Worm (Caenorhabditis elegans) whole organism, L4 larva: ENCODE measurements around the gene icln-1.

ENCODE experiments used
- D1046.2 ChIP-seq: fragments of 200-800 bp; sonication (Bioruptor generic); IDR thresholded peaks from 2 replicates; pipeline ENCODE4 v1.3.6; 2022; ENCODE audit warnings: missing genetic modification characterization, missing compliant biosample characterization
- F44E2.7 ChIP-seq: fragments of 200-800 bp; sonication (Bioruptor generic); IDR thresholded peaks from 2 replicates; pipeline ENCODE4 v2.1.2; 2022; ENCODE audit warnings: missing genetic modification characterization, missing compliant biosample characterization
- F49E8.2 ChIP-seq: sonication (generic microtip); optimal IDR thresholded peaks from 2 replicates; lab custom pipeline; 2016; ENCODE audit warnings: missing compliant biosample characterization, mild to moderate bottlenecking, missing genetic modification characterization, borderline replicate concordance
- R02D3.7 ChIP-seq: fragments of 150-350 bp; sonication (generic microtip); optimal IDR thresholded peaks from 3 replicates; lab custom pipeline; 2014; ENCODE audit warnings: missing biosample characterization, missing genetic modification characterization
- T26A8.4 ChIP-seq: fragments of 200-800 bp; sonication (Bioruptor generic); IDR thresholded peaks from 2 replicates; pipeline ENCODE4 v1.3.6; 2022; ENCODE audit warnings: missing genetic modification characterization, missing compliant biosample characterization
- Y105C5A.15 ChIP-seq: fragments of 200-800 bp; sonication (Bioruptor generic); IDR thresholded peaks from 2 replicates; pipeline ENCODE4 v1.3.6; 2022; ENCODE audit warnings: missing genetic modification characterization, missing compliant biosample characterization
- aha-1 ChIP-seq: fragments of 150-350 bp; peaks from one replicate; lab custom pipeline; 2014; ENCODE audit warnings: missing biosample characterization, missing genetic modification characterization
- ama-1 ChIP-seq: fragments of 150-350 bp; optimal IDR thresholded peaks from 2 replicates; lab custom pipeline; 2014; ENCODE audit warnings: inconsistent platforms, mixed read lengths
- ceh-28 ChIP-seq: fragments of 150-350 bp; optimal IDR thresholded peaks from 2 replicates; lab custom pipeline; 2014; ENCODE audit warnings: missing biosample characterization, missing genetic modification reagents, missing genetic modification characterization
- ceh-32 ChIP-seq: sonication (generic microtip); optimal IDR thresholded peaks from 2 replicates; lab custom pipeline; 2016; ENCODE audit warnings: mild to moderate bottlenecking, missing genetic modification characterization, missing compliant biosample characterization; ENCODE audit not compliant: poor library complexity
- ces-1 ChIP-seq: fragments of 150-350 bp; sonication (generic microtip); optimal IDR thresholded peaks from 4 replicates; lab custom pipeline; 2014; ENCODE audit warnings: missing biosample characterization, missing genetic modification reagents, missing genetic modification characterization
- daf-12 ChIP-seq: fragments of 150-350 bp; optimal IDR thresholded peaks from 2 replicates; lab custom pipeline; 2014; ENCODE audit warnings: missing biosample characterization, missing genetic modification reagents, missing genetic modification characterization
- daf-16 ChIP-seq, 3 experiments: sonication (generic microtip); optimal IDR thresholded peaks; 2 replicates each; lab custom pipeline; 2016 to 2017; ENCODE audit warnings: missing genetic modification characterization in 3 of 3, missing genetic modification reagents in 3 of 3, mild to moderate bottlenecking in 2 of 3, missing compliant biosample characterization in 2 of 3, missing biosample characterization in 1 of 3, moderate library complexity in 1 of 3
- daf-8 ChIP-seq: fragments of 200-800 bp; sonication (Bioruptor generic); IDR thresholded peaks from 2 replicates; pipeline ENCODE4 v1.3.6; 2022; ENCODE audit warnings: missing genetic modification characterization, missing compliant biosample characterization
- dmd-6 ChIP-seq: fragments of 200-800 bp; sonication (Bioruptor generic); IDR thresholded peaks from 2 replicates; pipeline ENCODE4 v1.3.6; 2022; ENCODE audit warnings: missing genetic modification reagents, missing genetic modification characterization, missing compliant biosample characterization
- duxl-1 ChIP-seq: sonication (generic microtip); optimal IDR thresholded peaks from 2 replicates; lab custom pipeline; 2016; ENCODE audit warnings: mild to moderate bottlenecking, missing genetic modification characterization, moderate library complexity, missing compliant biosample characterization; ENCODE audit not compliant: poor library complexity
- dve-1 ChIP-seq: sonication (generic microtip); optimal IDR thresholded peaks from 2 replicates; lab custom pipeline; 2017; ENCODE audit warnings: antibody characterized with exemption, mild to moderate bottlenecking, missing genetic modification characterization, missing compliant biosample characterization; ENCODE audit not compliant: insufficient read depth
- fkh-10 ChIP-seq: fragments of 150-350 bp; optimal IDR thresholded peaks from 2 replicates; lab custom pipeline; 2014; ENCODE audit warnings: missing biosample characterization, missing genetic modification reagents, missing genetic modification characterization
- fos-1 ChIP-seq: fragments of 150-350 bp; optimal IDR thresholded peaks from 2 replicates; lab custom pipeline; 2014; ENCODE audit warnings: missing biosample characterization, missing genetic modification characterization
- gei-8 ChIP-seq: fragments of 200-800 bp; sonication (Bioruptor generic); optimal IDR thresholded peaks from 2 replicates; lab custom pipeline; 2018; ENCODE audit warnings: mild to moderate bottlenecking, missing genetic modification characterization, missing compliant biosample characterization
- hlh-11 ChIP-seq: fragments of 200-800 bp; sonication (Bioruptor generic); optimal IDR thresholded peaks from 2 replicates; lab custom pipeline; 2018; ENCODE audit warnings: mild to moderate bottlenecking, missing genetic modification characterization, missing compliant biosample characterization
- hlh-30 ChIP-seq: sonication (generic microtip); optimal IDR thresholded peaks from 2 replicates; lab custom pipeline; 2017; ENCODE audit warnings: antibody characterized with exemption, mild to moderate bottlenecking, missing genetic modification characterization, missing compliant biosample characterization; ENCODE audit not compliant: insufficient read depth
- lin-1 ChIP-seq: fragments of 200-800 bp; sonication (Bioruptor generic); IDR thresholded peaks from 2 replicates; pipeline ENCODE4 v1.3.6; 2022; ENCODE audit warnings: missing genetic modification reagents, missing genetic modification characterization, missing compliant biosample characterization
- lin-15B ChIP-seq: fragments of 150-350 bp; sonication (generic microtip); optimal IDR thresholded peaks from 3 replicates; lab custom pipeline; 2014; ENCODE audit warnings: missing biosample characterization, missing genetic modification characterization
- lin-39 ChIP-seq: fragments of 150-350 bp; optimal IDR thresholded peaks from 2 replicates; lab custom pipeline; 2014; ENCODE audit warnings: missing biosample characterization, missing genetic modification reagents, missing genetic modification characterization
- madf-5 ChIP-seq, 2 experiments: fragments of 200-800 bp; sonication (Bioruptor generic); IDR thresholded peaks; 2 replicates each; pipeline ENCODE4 v1.3.6; 2022; ENCODE audit warnings: missing compliant biosample characterization in 2 of 2, missing genetic modification characterization in 2 of 2
- mdl-1 ChIP-seq, 2 experiments: fragments of 150-350 bp in 1 of 2; sonication (generic microtip) in 1 of 2; optimal IDR thresholded peaks; 2 replicates each; lab custom pipeline; 2014 to 2017; ENCODE audit warnings: missing biosample characterization in 2 of 2, missing genetic modification characterization in 2 of 2
- mep-1 ChIP-seq: fragments of 150-350 bp; sonication (generic microtip); optimal IDR thresholded peaks from 3 replicates; lab custom pipeline; 2014; ENCODE audit warnings: missing biosample characterization, missing genetic modification characterization
- mxl-3 ChIP-seq: fragments of 200-800 bp; sonication (Bioruptor generic); optimal IDR thresholded peaks from 2 replicates; lab custom pipeline; 2018; ENCODE audit warnings: mild to moderate bottlenecking, missing genetic modification characterization, missing compliant biosample characterization
- nhr-111 ChIP-seq: fragments of 200-800 bp; sonication (Bioruptor generic); optimal IDR thresholded peaks from 2 replicates; lab custom pipeline; 2018; ENCODE audit warnings: mild to moderate bottlenecking, missing genetic modification characterization, missing compliant biosample characterization
- nhr-237 ChIP-seq: sonication (generic microtip); optimal IDR thresholded peaks from 2 replicates; lab custom pipeline; 2017; ENCODE audit warnings: missing biosample characterization, missing genetic modification characterization
- nhr-28 ChIP-seq: fragments of 150-350 bp; optimal IDR thresholded peaks from 2 replicates; lab custom pipeline; 2014; ENCODE audit warnings: missing biosample characterization, missing genetic modification characterization
- nhr-6 ChIP-seq: fragments of 150-350 bp; optimal IDR thresholded peaks from 2 replicates; lab custom pipeline; 2014; ENCODE audit warnings: missing biosample characterization, missing genetic modification characterization
- nhr-77 ChIP-seq: fragments of 150-350 bp; optimal IDR thresholded peaks from 2 replicates; lab custom pipeline; 2014; ENCODE audit warnings: missing biosample characterization, missing genetic modification characterization
- pqm-1 ChIP-seq: sonication (generic microtip); optimal IDR thresholded peaks from 2 replicates; lab custom pipeline; 2017; ENCODE audit warnings: missing biosample characterization, missing genetic modification characterization
- saeg-2 ChIP-seq: fragments of 200-800 bp; sonication (Bioruptor generic); IDR thresholded peaks from 2 replicates; pipeline ENCODE4 v1.3.6; 2022; ENCODE audit warnings: missing genetic modification reagents, missing genetic modification characterization, missing compliant biosample characterization
- set-16 ChIP-seq: fragments of 200-800 bp; sonication (Bioruptor generic); IDR thresholded peaks from 2 replicates; pipeline ENCODE4 v1.3.6; 2022; ENCODE audit warnings: missing genetic modification reagents, missing genetic modification characterization, missing compliant biosample characterization
- skn-1 ChIP-seq: fragments of 150-350 bp; optimal IDR thresholded peaks from 2 replicates; lab custom pipeline; 2014; ENCODE audit warnings: missing biosample characterization, missing genetic modification characterization
- snpc-1.2 ChIP-seq: fragments of 200-800 bp; sonication (Bioruptor generic); IDR thresholded peaks from 2 replicates; pipeline ENCODE4 v1.3.6; 2022; ENCODE audit warnings: missing genetic modification reagents, missing genetic modification characterization, missing compliant biosample characterization
- spr-3 ChIP-seq: fragments of 200-800 bp; sonication (Bioruptor generic); optimal IDR thresholded peaks from 2 replicates; lab custom pipeline; 2018; ENCODE audit warnings: mild to moderate bottlenecking, missing genetic modification characterization, missing compliant biosample characterization
- tra-1 ChIP-seq: fragments of 200-800 bp; sonication (Bioruptor generic); IDR thresholded peaks from 2 replicates; pipeline ENCODE4 v1.3.6; 2022; ENCODE audit warnings: missing genetic modification reagents, missing genetic modification characterization, missing compliant biosample characterization
- unc-62 ChIP-seq, 3 experiments: fragments of 150-350 bp in 1 of 3; sonication (generic microtip); optimal IDR thresholded peaks in 2 of 3; peaks in 1 of 3; 1 replicate in 1 of 3; 2 replicates in 2 of 3; lab custom pipeline; 2014 to 2017; ENCODE audit warnings: missing biosample characterization in 3 of 3, missing genetic modification characterization in 3 of 3, missing genetic modification reagents in 3 of 3, missing genotype in 1 of 3
- vab-7 ChIP-seq: fragments of 200-800 bp; sonication (Bioruptor generic); IDR thresholded peaks from 2 replicates; pipeline ENCODE4 v1.3.6; 2022; ENCODE audit warnings: missing genetic modification reagents, missing genetic modification characterization, missing compliant biosample characterization
- ztf-11 ChIP-seq: fragments of 150-350 bp; optimal IDR thresholded peaks from 2 replicates; lab custom pipeline; 2014; ENCODE audit warnings: missing biosample characterization, missing genetic modification characterization
- ztf-7 ChIP-seq: fragments of 150-350 bp; optimal IDR thresholded peaks from 2 replicates; lab custom pipeline; 2014; ENCODE audit warnings: missing biosample characterization, missing genetic modification characterization

Gene icln-1

DNA sequence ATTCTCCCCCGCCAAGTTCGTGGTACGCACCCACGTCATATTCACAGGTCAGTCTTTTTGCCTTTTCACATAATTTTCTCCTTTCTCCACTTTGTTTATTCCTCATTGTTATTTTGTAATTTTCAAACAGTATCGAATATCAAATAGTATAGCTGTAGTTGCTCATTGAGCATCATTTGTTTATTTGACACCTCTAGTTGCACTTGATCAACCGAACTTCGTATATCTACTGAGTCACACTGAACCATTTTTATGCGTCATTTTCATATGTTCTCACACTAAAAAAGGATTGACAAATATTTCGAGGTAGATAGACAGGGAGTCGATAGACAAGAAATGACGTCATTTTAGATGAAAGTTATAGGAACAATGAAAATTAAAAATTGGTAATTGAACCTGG is 24.8 kb upstream of the icln-1 start:
- TF ChIP-seq nhr-237 (no peak), aha-1 (peak; percentile 91)

ce11 chrIV:9118792-9119191 is 23.3 kb upstream of the icln-1 start, which contains the start of gene nrfl-1:
Gene nrfl-1, plus strand, starts transcription at chrIV:9119092.
- no peak for TF ChIP-seq mdl-1 (tag; optimal IDR thresholded peaks at IDR 0.05; lab: Kevin White, UChicago)
- no peak for TF ChIP-seq hlh-11 (tag; lab: Kevin White, UChicago)
- no peak for TF ChIP-seq D1046.2 (GFP tag; lab: Robert Waterston, UW)
- no peak for TF ChIP-seq skn-1 (tag; lab: Kevin White, UChicago)
- TF ChIP-seq pqm-1, result no peak
- TF ChIP-seq spr-3 (GFP tag; lab: Kevin White, UChicago), result no peak
- TF ChIP-seq ztf-11 (tag; lab: Kevin White, UChicago), result no peak
- TF ChIP-seq tra-1, result no peak
- no peak for TF ChIP-seq fkh-10 (GFP tag; lab: Kevin White, UChicago)
- no peak for TF ChIP-seq ama-1 (lab: Kevin White, UChicago)
- TF ChIP-seq ceh-32 (tag; lab: Kevin White, UChicago), result no peak
- TF ChIP-seq daf-8 (GFP tag; lab: Robert Waterston, UW), result no peak
- no peak for TF ChIP-seq nhr-111 (GFP tag; lab: Kevin White, UChicago)
- TF ChIP-seq F44E2.7 (GFP tag; lab: Robert Waterston, UW), result no peak
- no peak for TF ChIP-seq T26A8.4 (GFP tag; lab: Robert Waterston, UW)
- no peak for TF ChIP-seq fos-1
- no peak for TF ChIP-seq Y105C5A.15

DNA sequence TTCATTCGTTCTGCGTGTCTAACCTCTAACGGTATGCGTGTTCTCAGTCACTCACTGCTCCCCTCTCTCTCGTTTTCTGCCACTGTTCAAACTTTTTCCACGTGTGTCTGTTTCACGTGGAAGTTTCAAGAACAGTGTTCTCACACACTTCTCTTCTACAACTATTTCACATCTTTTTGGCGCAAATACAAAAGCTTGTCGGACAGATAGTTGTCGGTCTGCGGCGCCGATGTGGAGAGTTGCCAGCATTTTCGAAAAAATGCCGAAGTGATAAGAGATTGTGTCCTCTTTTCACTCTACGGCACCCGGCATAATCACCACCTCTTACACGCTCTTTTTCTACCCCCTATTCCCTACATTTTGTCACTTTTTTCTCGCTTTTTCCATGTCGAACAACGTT is 22.9 kb upstream of the icln-1 start:
- TF ChIP-seq ztf-7 (tag; lab: Kevin White, UChicago), result no peak
- TF ChIP-seq nhr-28 (tag; lab: Kevin White, UChicago), result peak; percentile 79
- TF ChIP-seq hlh-30 (tag; lab: Kevin White, UChicago), result peak; percentile 47
- TF ChIP-seq mep-1 (tag; lab: Kevin White, UChicago), result peak; percentile 53
- peak; percentile 41 for TF ChIP-seq mxl-3 (GFP tag; lab: Kevin White, UChicago)
- peak; percentile 59 for TF ChIP-seq pqm-1
- TF ChIP-seq mdl-1 (tag; optimal IDR thresholded peaks at IDR 0.05; lab: Kevin White, UChicago), result peak in 1 of 2 experiments; percentile 1
- peak; percentile 0 for TF ChIP-seq nhr-77 (tag; lab: Kevin White, UChicago)
- no peak for TF ChIP-seq daf-16 (GFP tag; optimal IDR thresholded peaks at IDR 0.05; lab: Kevin White, UChicago)
- TF ChIP-seq daf-16 (tag; optimal IDR thresholded peaks at IDR 0.05; lab: Kevin White, UChicago), result peak; percentile 32
- TF ChIP-seq R02D3.7 (tag; lab: Kevin White, UChicago), result no peak
- TF ChIP-seq lin-1, result no peak
- no peak for TF ChIP-seq nhr-6 (tag; lab: Kevin White, UChicago)
- TF ChIP-seq ama-1 (lab: Kevin White, UChicago), result peak; percentile 6
- TF ChIP-seq ztf-11 (tag; lab: Kevin White, UChicago), result no peak
- no peak for TF ChIP-seq ces-1 (GFP tag; lab: Kevin White, UChicago)
- peak; percentile 75 for TF ChIP-seq hlh-11 (tag; lab: Kevin White, UChicago)
- no peak for TF ChIP-seq madf-5 (GFP tag; IDR thresholded peaks at IDR 0.05; lab: Robert Waterston, UW)
- TF ChIP-seq dve-1, result peak; percentile 15
- TF ChIP-seq dmd-6, result peak; percentile 68
- no peak for TF ChIP-seq saeg-2 (GFP tag; lab: Robert Waterston, UW)
- peak in 1 of 2 experiments; percentile 86 for TF ChIP-seq unc-62 (GFP tag; optimal IDR thresholded peaks at IDR 0.05 in 1 of 2; lab: Kevin White, UChicago)
- TF ChIP-seq unc-62 (tag; optimal IDR thresholded peaks at IDR 0.05; lab: Kevin White, UChicago), result no peak
- TF ChIP-seq, all 104 proteins: peak for 13

DNA sequence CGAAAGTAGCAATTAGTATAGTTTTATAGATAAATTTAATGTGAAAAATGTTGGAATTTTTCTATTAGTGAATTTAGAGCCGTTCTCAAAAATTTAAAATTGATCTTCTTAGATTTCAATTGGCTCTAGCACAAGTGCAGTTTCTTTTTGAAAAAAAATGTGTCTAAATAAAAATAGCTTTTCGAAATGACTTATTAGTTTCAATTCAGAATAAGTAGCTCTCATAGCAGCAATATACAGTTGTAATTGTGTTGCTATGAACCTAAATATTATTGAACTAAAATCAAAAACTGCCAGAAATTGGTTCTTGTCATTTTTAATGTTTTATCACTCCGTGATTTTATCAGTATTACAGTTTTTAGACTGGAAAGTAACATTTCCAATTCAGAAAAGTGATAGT is 22.2 kb upstream of the icln-1 start:
- TF ChIP-seq F49E8.2 (tag; lab: Kevin White, UChicago) (no peak), fos-1 (no peak), duxl-1 (no peak), unc-62 (GFP tag; optimal IDR thresholded peaks at IDR 0.05 in 1 of 2; lab: Kevin White, UChicago) (peak in 1 of 2 experiments; percentile 94), unc-62 (tag; optimal IDR thresholded peaks at IDR 0.05; lab: Kevin White, UChicago) (no peak), lin-39 (tag; lab: Kevin White, UChicago) (no peak), hlh-11 (tag; lab: Kevin White, UChicago) (no peak), vab-7 (no peak), ceh-28 (tag; lab: Kevin White, UChicago) (no peak), hlh-30 (tag; lab: Kevin White, UChicago) (no peak), snpc-1.2 (GFP tag; lab: Robert Waterston, UW) (no peak), lin-15B (tag; lab: Kevin White, UChicago) (no peak), set-16 (no peak), daf-16 (GFP tag; optimal IDR thresholded peaks at IDR 0.05; lab: Kevin White, UChicago) (no peak), daf-16 (tag; optimal IDR thresholded peaks at IDR 0.05; lab: Kevin White, UChicago) (peak; percentile 48), daf-12 (tag; lab: Kevin White, UChicago) (no peak), mdl-1 (tag; optimal IDR thresholded peaks at IDR 0.05; lab: Kevin White, UChicago) (no peak), gei-8 (GFP tag; lab: Kevin White, UChicago) (no peak)
